Worm (Caenorhabditis elegans) whole organism, L1 larva: Measurements from ENCODE around the gene frpr-2.

Source experiments
- aha-1 ChIP-seq: fragments of 150-350 bp; optimal IDR thresholded peaks from 2 replicates; lab custom pipeline; 2014; ENCODE audit warnings: missing biosample characterization, missing genetic modification characterization
- alr-1 ChIP-seq: fragments of 200-800 bp; sonication (Bioruptor generic); optimal IDR thresholded peaks from 2 replicates; lab custom pipeline; 2018; ENCODE audit warnings: borderline replicate concordance, mild to moderate bottlenecking, missing genetic modification characterization, missing compliant biosample characterization
- aly-2 ChIP-seq: fragments of 150-350 bp; optimal IDR thresholded peaks from 2 replicates; lab custom pipeline; 2014; ENCODE audit warnings: missing biosample characterization, missing genetic modification characterization
- blmp-1 ChIP-seq: fragments of 150-350 bp; optimal IDR thresholded peaks from 2 replicates; lab custom pipeline; 2014; ENCODE audit warnings: missing biosample characterization, missing genetic modification characterization
- ceh-90 ChIP-seq: sonication (generic microtip); optimal IDR thresholded peaks from 2 replicates; lab custom pipeline; 2016; ENCODE audit warnings: missing genetic modification characterization, missing compliant biosample characterization
- efl-1 ChIP-seq, 4 experiments: fragments of 150-350 bp; optimal IDR thresholded peaks in 3 of 4; peaks in 1 of 4; 1 replicate in 1 of 4; 2 replicates in 3 of 4; lab custom pipeline; 2014; ENCODE audit warnings: missing biosample characterization in 2 of 4, missing genetic modification characterization in 2 of 4, missing genetic modification reagents in 2 of 4
- egl-13 ChIP-seq: sonication (generic microtip); optimal IDR thresholded peaks from 2 replicates; lab custom pipeline; 2016; ENCODE audit warnings: missing genotype, missing genetic modification reagents, missing genetic modification characterization, missing compliant biosample characterization
- egl-27 ChIP-seq, 2 experiments: fragments of 150-350 bp in 1 of 2; sonication (generic microtip); optimal IDR thresholded peaks; 3 replicates each; lab custom pipeline; 2017 to 2018; ENCODE audit warnings: missing biosample characterization in 2 of 2, missing genetic modification characterization in 2 of 2, missing genetic modification reagents in 2 of 2
- elt-3 ChIP-seq, 6 experiments: fragments of 150-350 bp in 1 of 6; sonication (generic microtip); optimal IDR thresholded peaks; 2 replicates each; lab custom pipeline; 2017 to 2018; ENCODE audit warnings: missing biosample characterization in 6 of 6, missing genetic modification characterization in 6 of 6, inconsistent platforms in 1 of 6
- fkh-4 ChIP-seq: sonication (generic microtip); optimal IDR thresholded peaks from 2 replicates; lab custom pipeline; 2016; ENCODE audit warnings: missing compliant biosample characterization, missing genetic modification characterization, borderline replicate concordance
- fkh-8 ChIP-seq: sonication (generic microtip); optimal IDR thresholded peaks from 2 replicates; lab custom pipeline; 2016; ENCODE audit warnings: mild to moderate bottlenecking, missing genetic modification characterization, missing compliant biosample characterization
- grh-1 ChIP-seq: fragments of 200-800 bp; sonication (Bioruptor generic); IDR thresholded peaks from 2 replicates; pipeline ENCODE4 v1.3.6; 2022; ENCODE audit warnings: missing genetic modification reagents, missing genetic modification characterization, missing compliant biosample characterization
- hlh-4 ChIP-seq: sonication (generic microtip); optimal IDR thresholded peaks from 2 replicates; lab custom pipeline; 2016; ENCODE audit warnings: mild to moderate bottlenecking, missing genetic modification characterization, missing compliant biosample characterization
- irx-1 ChIP-seq: sonication (generic microtip); optimal IDR thresholded peaks from 2 replicates; lab custom pipeline; 2016; ENCODE audit warnings: missing genetic modification characterization, missing compliant biosample characterization
- isw-1 ChIP-seq: fragments of 200-800 bp; sonication (Bioruptor generic); IDR thresholded peaks from 2 replicates; pipeline ENCODE4 v1.3.6; 2022; ENCODE audit warnings: missing genetic modification characterization, missing compliant biosample characterization
- lin-13 ChIP-seq: fragments of 150-350 bp; optimal IDR thresholded peaks from 2 replicates; lab custom pipeline; 2014; ENCODE audit warnings: missing biosample characterization, missing genetic modification reagents, missing genetic modification characterization
- lin-14 ChIP-seq: fragments of 200-800 bp; sonication (Bioruptor generic); optimal IDR thresholded peaks from 2 replicates; lab custom pipeline; 2018; ENCODE audit warnings: mild to moderate bottlenecking, missing genetic modification characterization, moderate library complexity, missing compliant biosample characterization
- lin-15B ChIP-seq: fragments of 150-350 bp; sonication (generic microtip); optimal IDR thresholded peaks from 3 replicates; lab custom pipeline; 2014; ENCODE audit warnings: missing biosample characterization, missing genetic modification characterization
- lin-39 ChIP-seq: fragments of 150-350 bp; optimal IDR thresholded peaks from 2 replicates; lab custom pipeline; 2014; ENCODE audit warnings: missing biosample characterization, missing genetic modification reagents, missing genetic modification characterization
- lir-3 ChIP-seq: sonication (generic microtip); optimal IDR thresholded peaks from 2 replicates; lab custom pipeline; 2016; ENCODE audit warnings: mild to moderate bottlenecking, missing genetic modification characterization, moderate library complexity, missing compliant biosample characterization; ENCODE audit not compliant: poor library complexity
- lsy-2 ChIP-seq, 2 experiments: fragments of 150-350 bp; optimal IDR thresholded peaks; 2 replicates each; lab custom pipeline; 2014; ENCODE audit warnings: missing biosample characterization in 2 of 2, missing genetic modification characterization in 2 of 2
- mdl-1 ChIP-seq, 2 experiments: fragments of 150-350 bp; optimal IDR thresholded peaks; 2 replicates each; lab custom pipeline; 2014 to 2017; ENCODE audit warnings: missing biosample characterization in 2 of 2, missing genetic modification characterization in 2 of 2, inconsistent platforms in 1 of 2
- mef-2 ChIP-seq: fragments of 150-350 bp; optimal IDR thresholded peaks from 2 replicates; lab custom pipeline; 2014; ENCODE audit warnings: missing biosample characterization, missing genetic modification characterization
- nhr-11 ChIP-seq: fragments of 150-350 bp; optimal IDR thresholded peaks from 2 replicates; lab custom pipeline; 2014; ENCODE audit warnings: missing biosample characterization, missing genetic modification characterization
- nhr-12 ChIP-seq: sonication (generic microtip); optimal IDR thresholded peaks from 2 replicates; lab custom pipeline; 2017; ENCODE audit warnings: missing biosample characterization, missing genetic modification characterization
- nhr-20 ChIP-seq: sonication (generic microtip); optimal IDR thresholded peaks from 2 replicates; lab custom pipeline; 2016; ENCODE audit warnings: mild to moderate bottlenecking, missing genetic modification characterization, missing compliant biosample characterization
- nhr-237 ChIP-seq: fragments of 150-350 bp; optimal IDR thresholded peaks from 2 replicates; lab custom pipeline; 2014; ENCODE audit warnings: missing biosample characterization, missing genetic modification characterization
- nhr-28 ChIP-seq: fragments of 150-350 bp; optimal IDR thresholded peaks from 2 replicates; lab custom pipeline; 2014; ENCODE audit warnings: missing biosample characterization, missing genetic modification characterization
- nhr-47 ChIP-seq: sonication (generic microtip); optimal IDR thresholded peaks from 2 replicates; lab custom pipeline; 2016; ENCODE audit warnings: mild to moderate bottlenecking, missing genetic modification characterization, moderate library complexity, missing compliant biosample characterization
- nhr-71 ChIP-seq: sonication (generic microtip); optimal IDR thresholded peaks from 2 replicates; lab custom pipeline; 2016; ENCODE audit warnings: mild to moderate bottlenecking, missing genetic modification characterization, moderate library complexity, missing compliant biosample characterization
- nhr-76 ChIP-seq: sonication (generic microtip); optimal IDR thresholded peaks from 2 replicates; lab custom pipeline; 2017; ENCODE audit warnings: missing biosample characterization, missing genetic modification characterization
- nhr-85 ChIP-seq: sonication (generic microtip); peaks from one replicate; lab custom pipeline; 2016; ENCODE audit warnings: missing genetic modification characterization, inconsistent platforms, missing compliant biosample characterization
- pqm-1 ChIP-seq: sonication (generic microtip); optimal IDR thresholded peaks from 3 replicates; lab custom pipeline; 2017; ENCODE audit warnings: missing biosample characterization, missing genetic modification characterization
- rnt-1 ChIP-seq: sonication (generic microtip); optimal IDR thresholded peaks from 2 replicates; lab custom pipeline; 2016; ENCODE audit warnings: mild to moderate bottlenecking, missing genetic modification characterization, moderate library complexity, missing compliant biosample characterization
- skn-1 ChIP-seq: fragments of 150-350 bp; optimal IDR thresholded peaks from 2 replicates; lab custom pipeline; 2014; ENCODE audit warnings: missing biosample characterization, missing genetic modification characterization
- snu-23 ChIP-seq: sonication (generic microtip); optimal IDR thresholded peaks from 2 replicates; lab custom pipeline; 2016; ENCODE audit warnings: missing genetic modification characterization, missing compliant biosample characterization
- sox-4 ChIP-seq: sonication (generic microtip); optimal IDR thresholded peaks from 2 replicates; lab custom pipeline; 2016; ENCODE audit warnings: missing genetic modification characterization, missing compliant biosample characterization
- sptf-1 ChIP-seq: fragments of 150-350 bp; optimal IDR thresholded peaks from 2 replicates; lab custom pipeline; 2014; ENCODE audit warnings: missing biosample characterization, missing genetic modification characterization
- swsn-7 ChIP-seq: sonication (generic microtip); optimal IDR thresholded peaks from 2 replicates; lab custom pipeline; 2016; ENCODE audit warnings: missing genetic modification characterization, missing compliant biosample characterization
- tbx-2 ChIP-seq: sonication (generic microtip); optimal IDR thresholded peaks from 2 replicates; lab custom pipeline; 2016; ENCODE audit warnings: missing genetic modification characterization, missing compliant biosample characterization
- tlp-1 ChIP-seq: fragments of 150-350 bp; optimal IDR thresholded peaks from 2 replicates; lab custom pipeline; 2014; ENCODE audit warnings: missing biosample characterization, missing genetic modification characterization
- unc-130 ChIP-seq: fragments of 150-350 bp; optimal IDR thresholded peaks from 2 replicates; lab custom pipeline; 2017; ENCODE audit warnings: missing biosample characterization, missing genetic modification characterization, inconsistent platforms
- unc-62 ChIP-seq: fragments of 150-350 bp; optimal IDR thresholded peaks from 2 replicates; lab custom pipeline; 2014; ENCODE audit warnings: missing biosample characterization, missing genetic modification reagents, missing genetic modification characterization
- unc-86 ChIP-seq: sonication (generic microtip); optimal IDR thresholded peaks from 2 replicates; lab custom pipeline; 2016; ENCODE audit warnings: missing genetic modification characterization, missing compliant biosample characterization
- unc-98 ChIP-seq: fragments of 200-800 bp; sonication (Bioruptor generic); IDR thresholded peaks from 2 replicates; pipeline ENCODE4 v1.3.6; 2022; ENCODE audit warnings: missing genetic modification characterization, missing compliant biosample characterization
- vab-15 ChIP-seq: sonication (generic microtip); optimal IDR thresholded peaks from 2 replicates; lab custom pipeline; 2017; ENCODE audit warnings: missing genotype, mild to moderate bottlenecking, missing genetic modification characterization, missing compliant biosample characterization
- xbp-1 ChIP-seq: sonication (generic microtip); optimal IDR thresholded peaks from 2 replicates; lab custom pipeline; 2016; ENCODE audit warnings: missing genetic modification characterization, missing compliant biosample characterization
- ztf-11 ChIP-seq, 2 experiments: sonication (generic microtip); optimal IDR thresholded peaks; 2 replicates each; lab custom pipeline; 2016 to 2017; ENCODE audit warnings: missing genetic modification characterization in 2 of 2, missing biosample characterization in 1 of 2, missing compliant biosample characterization in 1 of 2
- ztf-4 ChIP-seq: fragments of 150-350 bp; optimal IDR thresholded peaks from 2 replicates; lab custom pipeline; 2014; ENCODE audit warnings: missing biosample characterization, missing genetic modification characterization

Gene frpr-2

ce11 chrX:13004491-13005093, 39.3 kb downstream of the frpr-2 start:
- peak; percentile 45 for TF ChIP-seq lin-14 (GFP tag; lab: Kevin White, UChicago)
- no peak for TF ChIP-seq efl-1 (optimal IDR thresholded peaks at IDR 0.05; lab: Kevin White, UChicago)
- peak in 1 of 2 experiments; percentile 59 for TF ChIP-seq efl-1 (GFP tag; optimal IDR thresholded peaks at IDR 0.05 in 1 of 2; lab: Kevin White, UChicago)
- TF ChIP-seq rnt-1 (tag; lab: Kevin White, UChicago): no peak
- TF ChIP-seq nhr-47: no peak
- TF ChIP-seq grh-1 (GFP tag; lab: Robert Waterston, UW): no peak
- TF ChIP-seq unc-130: no peak
- no peak for TF ChIP-seq irx-1 (tag; lab: Kevin White, UChicago)
- TF ChIP-seq egl-13: no peak
- TF ChIP-seq pqm-1 (tag; lab: Kevin White, UChicago): no peak
- no peak for TF ChIP-seq mef-2
- no peak for TF ChIP-seq snu-23
- no peak for TF ChIP-seq alr-1 (tag; lab: Kevin White, UChicago)
- TF ChIP-seq elt-3 (tag; optimal IDR thresholded peaks at IDR 0.05; lab: Kevin White, UChicago): peak in 1 of 6 experiments; percentile 16
- TF ChIP-seq tbx-2 (tag; lab: Kevin White, UChicago): no peak
- no peak for TF ChIP-seq unc-98 (GFP tag; lab: Robert Waterston, UW)
- TF ChIP-seq vab-15 (tag; lab: Kevin White, UChicago): no peak
- TF ChIP-seq nhr-76 (tag; lab: Kevin White, UChicago): no peak
- no peak for TF ChIP-seq lin-13 (GFP tag; lab: Kevin White, UChicago)
- TF ChIP-seq blmp-1 (tag; lab: Kevin White, UChicago): peak; percentile 82
- no peak for TF ChIP-seq ztf-4
- TF ChIP-seq fkh-4: no peak
- TF ChIP-seq lin-39 (tag; lab: Kevin White, UChicago): no peak
- TF ChIP-seq lsy-2 (tag; optimal IDR thresholded peaks at IDR 0.05; lab: Kevin White, UChicago): peak in 1 of 2 experiments; percentile 42
- TF ChIP-seq nhr-20 (tag; lab: Kevin White, UChicago): no peak
- peak; percentile 81 for TF ChIP-seq nhr-85 (tag; lab: Kevin White, UChicago)
- no peak for TF ChIP-seq aha-1 (tag; lab: Kevin White, UChicago)
- no peak for TF ChIP-seq swsn-7

- no peak for TF ChIP-seq ztf-11 (tag; optimal IDR thresholded peaks at IDR 0.05; lab: Kevin White, UChicago)
- no peak for TF ChIP-seq pqm-1 (tag; lab: Kevin White, UChicago)
- no peak for TF ChIP-seq unc-98 (GFP tag; lab: Robert Waterston, UW)
- no peak for TF ChIP-seq nhr-71 (tag; lab: Kevin White, UChicago)
- TF ChIP-seq nhr-237: no peak
- TF ChIP-seq fkh-8 (tag; lab: Kevin White, UChicago): no peak
- TF ChIP-seq tbx-2 (tag; lab: Kevin White, UChicago): no peak
- TF ChIP-seq nhr-11 (tag; lab: Kevin White, UChicago): no peak
- TF ChIP-seq unc-86 (tag; lab: Kevin White, UChicago): no peak
- no peak for TF ChIP-seq hlh-4 (tag; lab: Kevin White, UChicago)
- no peak for TF ChIP-seq irx-1 (tag; lab: Kevin White, UChicago)
- TF ChIP-seq skn-1 (tag; lab: Kevin White, UChicago): no peak
- TF ChIP-seq mdl-1 (tag; optimal IDR thresholded peaks at IDR 0.05; lab: Kevin White, UChicago): no peak
- no peak for TF ChIP-seq sptf-1
- TF ChIP-seq unc-62: no peak
- no peak for TF ChIP-seq tlp-1
- TF ChIP-seq nhr-47: no peak
- no peak for TF ChIP-seq aha-1 (tag; lab: Kevin White, UChicago)
- TF ChIP-seq unc-130: no peak
- TF ChIP-seq, all 84 proteins: peak for 0
Observed at ce11 chrX:13005730-13006129, 40.5 kb downstream of the frpr-2 start.

- TF ChIP-seq egl-27 (tag; optimal IDR thresholded peaks at IDR 0.05; lab: Kevin White, UChicago) (no peak), lin-15B (tag; lab: Kevin White, UChicago) (no peak), aly-2 (no peak), nhr-71 (tag; lab: Kevin White, UChicago) (peak; percentile 34), ceh-90 (tag; lab: Kevin White, UChicago) (no peak), alr-1 (tag; lab: Kevin White, UChicago) (no peak), blmp-1 (tag; lab: Kevin White, UChicago) (peak; percentile 71), isw-1 (GFP tag; lab: Robert Waterston, UW) (no peak), nhr-76 (tag; lab: Kevin White, UChicago) (no peak), xbp-1 (tag; lab: Kevin White, UChicago) (no peak), nhr-12 (tag; lab: Kevin White, UChicago) (no peak), irx-1 (tag; lab: Kevin White, UChicago) (no peak), nhr-85 (tag; lab: Kevin White, UChicago) (peak; percentile 89), sox-4 (no peak), nhr-20 (tag; lab: Kevin White, UChicago) (peak; percentile 37), mdl-1 (tag; optimal IDR thresholded peaks at IDR 0.05; lab: Kevin White, UChicago) (peak in 1 of 2 experiments; percentile 22), nhr-28 (tag; lab: Kevin White, UChicago) (no peak), grh-1 (GFP tag; lab: Robert Waterston, UW) (peak; percentile 14; the same call in 1 of the 2 replicates), lir-3 (tag; lab: Kevin White, UChicago) (no peak), lin-14 (GFP tag; lab: Kevin White, UChicago) (peak; percentile 55)
Observed at ce11 chrX:13006328-13006727, 41.1 kb downstream of the frpr-2 start.
